Worm (Caenorhabditis elegans) whole organism, L2 larva: ENCODE results near the gene dyf-2.

Experiments used
- F13H6.1 ChIP-seq: sonication (generic microtip); optimal IDR thresholded peaks from 2 replicates; lab custom pipeline; 2016; ENCODE audit warnings: missing genetic modification characterization, missing compliant biosample characterization
- R02D3.7 ChIP-seq: fragments of 150-350 bp; optimal IDR thresholded peaks from 2 replicates; lab custom pipeline; 2014; ENCODE audit warnings: missing biosample characterization, missing genetic modification characterization
- ZK546.5 ChIP-seq: sonication (generic microtip); optimal IDR thresholded peaks from 2 replicates; lab custom pipeline; 2017; ENCODE audit warnings: missing biosample characterization, missing genetic modification characterization
- crh-2 ChIP-seq: sonication (generic microtip); optimal IDR thresholded peaks from 2 replicates; lab custom pipeline; 2017; ENCODE audit warnings: missing biosample characterization, missing genetic modification characterization
- elt-3 ChIP-seq: sonication (generic microtip); optimal IDR thresholded peaks from 2 replicates; lab custom pipeline; 2017; ENCODE audit warnings: missing biosample characterization, missing genetic modification characterization
- nhr-11 ChIP-seq: fragments of 150-350 bp; optimal IDR thresholded peaks from 2 replicates; lab custom pipeline; 2014; ENCODE audit warnings: missing biosample characterization, missing genetic modification characterization
- nhr-6 ChIP-seq: fragments of 150-350 bp; optimal IDR thresholded peaks from 2 replicates; lab custom pipeline; 2014; ENCODE audit warnings: missing biosample characterization, missing genetic modification characterization
- nhr-77 ChIP-seq: fragments of 150-350 bp; optimal IDR thresholded peaks from 2 replicates; lab custom pipeline; 2014; ENCODE audit warnings: missing biosample characterization, missing genetic modification characterization
- snpc-4 ChIP-seq: fragments of 150-350 bp; optimal IDR thresholded peaks from 2 replicates; lab custom pipeline; 2014; ENCODE audit warnings: missing biosample characterization, missing genetic modification characterization
- zag-1 ChIP-seq: fragments of 150-350 bp; optimal IDR thresholded peaks from 2 replicates; lab custom pipeline; 2014; ENCODE audit warnings: missing biosample characterization, missing genetic modification characterization
- ztf-4 ChIP-seq: fragments of 150-350 bp; optimal IDR thresholded peaks from 2 replicates; lab custom pipeline; 2014; ENCODE audit warnings: missing biosample characterization, missing genetic modification characterization

DNA sequence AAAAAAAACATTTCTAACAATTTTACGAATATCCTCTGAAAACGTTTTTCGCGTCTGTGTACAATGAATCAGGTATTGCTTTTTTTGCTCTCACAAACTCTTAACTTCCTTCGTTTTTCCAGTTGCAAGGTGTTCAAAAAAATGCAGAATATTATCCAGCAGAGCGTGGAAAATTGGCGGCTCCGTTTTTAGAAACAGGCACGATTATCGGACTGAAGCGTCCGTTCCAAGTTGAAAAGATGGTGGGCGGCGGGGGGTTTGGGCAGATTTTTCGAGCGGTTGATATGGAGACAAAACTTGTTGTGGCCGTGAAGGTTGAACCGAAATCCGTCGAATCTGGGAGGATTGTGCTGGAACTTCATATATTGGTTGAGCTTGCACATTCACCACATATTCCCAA lies 48.8 kb upstream of the dyf-2 start, which contains the start of gene W06F12.3:
- no peak for TF ChIP-seq nhr-77
- no peak for TF ChIP-seq crh-2 (tag; lab: Kevin White, UChicago)
- no peak for TF ChIP-seq F13H6.1
- no peak for TF ChIP-seq ZK546.5 (tag; lab: Kevin White, UChicago)
- TF ChIP-seq ztf-4 (tag; lab: Kevin White, UChicago), result no peak
- TF ChIP-seq R02D3.7 (tag; lab: Kevin White, UChicago), result no peak
- no peak for TF ChIP-seq zag-1 (tag; lab: Kevin White, UChicago)
- TF ChIP-seq nhr-6, result no peak
- TF ChIP-seq snpc-4 (tag; lab: Kevin White, UChicago), result no peak
- no peak for TF ChIP-seq nhr-11
- no peak for TF ChIP-seq elt-3
